Worm (Caenorhabditis elegans) whole organism, L4/young adult: Measurements from ENCODE around the gene B0280.9.

Experiments
- W03F9.2 ChIP-seq: fragments of 150-350 bp; optimal IDR thresholded peaks from 2 replicates; lab custom pipeline; 2014; ENCODE audit warnings: missing biosample characterization, missing genetic modification characterization
- him-1 ChIP-seq: sonication (generic microtip); optimal IDR thresholded peaks from 2 replicates; lab custom pipeline; 2016; ENCODE audit warnings: missing genotype, missing genetic modification reagents, missing genetic modification characterization, missing compliant biosample characterization

ce11 chrIII:7078737-7079136, 44.0 kb downstream of the B0280.9 start, which contains the start of gene ZK418.6:
- TF ChIP-seq W03F9.2 (no peak), him-1 (tag; lab: Kevin White, UChicago) (no peak)
